Fruit fly (Drosophila melanogaster): ENCODE measurements around the gene alpha-Est2.

alpha-Est2 gene

DNA sequence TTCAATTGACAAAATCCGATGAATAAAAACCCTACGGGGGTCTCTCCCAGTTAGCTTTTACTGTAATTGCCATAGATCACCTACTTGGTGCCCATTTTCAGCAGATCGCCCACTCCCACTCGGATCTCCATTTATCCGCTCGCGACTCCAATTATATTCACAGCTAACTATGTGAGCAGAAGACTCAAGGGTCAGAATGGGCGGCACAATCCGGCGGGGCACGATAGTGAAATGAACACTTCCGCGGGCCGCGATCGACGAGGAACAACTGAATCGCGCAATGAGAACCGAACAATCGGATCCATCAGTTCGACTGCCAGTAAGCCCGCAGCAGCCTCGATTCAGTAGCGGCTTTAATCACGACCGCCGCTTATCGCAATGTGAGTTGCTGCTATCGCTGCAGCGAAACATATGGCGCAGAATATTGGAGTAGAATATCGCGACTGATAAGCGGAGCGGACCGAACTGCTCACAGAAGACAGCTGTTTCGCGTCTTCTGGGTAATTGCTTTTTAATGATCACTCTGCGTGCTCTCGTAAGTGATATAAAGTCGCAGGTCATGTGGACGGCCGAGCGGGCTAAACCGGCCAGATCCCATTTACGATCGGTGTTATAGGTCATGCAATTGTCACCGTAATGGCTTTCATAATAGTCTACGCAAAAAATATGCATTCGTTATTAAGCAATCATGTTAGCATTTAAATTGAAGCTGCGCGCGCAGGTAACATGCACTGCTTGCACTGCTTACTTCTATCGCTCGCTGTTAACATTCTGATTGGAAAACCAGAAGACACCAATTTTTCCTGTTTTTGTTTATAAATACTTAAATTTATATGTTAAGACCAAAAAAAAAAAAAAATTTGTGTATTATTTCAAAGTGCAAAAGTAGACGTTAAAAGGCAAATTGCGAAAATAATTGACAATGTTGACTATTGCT, 7.5 kb downstream of the alpha-Est2 start, which contains the start of gene alpha-Est1:
alpha-Est1 (minus strand) TSS at position 317 of the 937 bp plus-strand sequence.
- TF ChIP-seq Atf6 (GFP tag; IDR thresholded peaks at IDR 0.05), result 0 out of 2 replicates have a peak, but pooled peaks have one; percentile 25
- TF ChIP-seq CG8290 (GFP tag; optimal IDR thresholded peaks at IDR 0.05), result no peak
- no peak for TF ChIP-seq CG8290 (tag; optimal IDR thresholded peaks at IDR 0.05)
- peak; percentile 69 for TF ChIP-seq stwl (tag; optimal IDR thresholded peaks at IDR 0.05)
- no peak for TF ChIP-seq bcd (GFP tag; optimal IDR thresholded peaks at IDR 0.05)
- TF ChIP-seq CG2678 (tag; optimal IDR thresholded peaks at IDR 0.05), result no peak
- TF ChIP-seq ken (GFP tag; IDR thresholded peaks at IDR 0.05), result 0 out of 3 replicates have a peak, but pooled peaks have one; percentile 22
- no peak for TF ChIP-seq Nf-YB (GFP tag; optimal IDR thresholded peaks at IDR 0.05)
- TF ChIP-seq tx (GFP tag; optimal IDR thresholded peaks at IDR 0.05), result no peak
- TF ChIP-seq CG3407 (GFP tag; optimal IDR thresholded peaks at IDR 0.05), result no peak
- TF ChIP-seq run (tag; optimal IDR thresholded peaks at IDR 0.05), result no peak
- no peak for TF ChIP-seq pita (GFP tag; optimal IDR thresholded peaks at IDR 0.05)
- TF ChIP-seq phol (tag; optimal IDR thresholded peaks at IDR 0.05), result no peak
- TF ChIP-seq Side (GFP tag; optimal IDR thresholded peaks at IDR 0.05), result no peak
- TF ChIP-seq HLH3B (GFP tag; IDR thresholded peaks at IDR 0.05), result no peak
- TF ChIP-seq CG12659 (GFP tag; optimal IDR thresholded peaks at IDR 0.05), result no peak
- no peak for TF ChIP-seq CG43689 (GFP tag; IDR thresholded peaks at IDR 0.05)
- no peak for TF ChIP-seq Sry-δ (GFP tag; optimal IDR thresholded peaks at IDR 0.05)
- TF ChIP-seq tna (GFP tag; IDR thresholded peaks at IDR 0.05; ENCODE audit: partially characterized antibody), result no peak
- TF ChIP-seq her (GFP tag; optimal IDR thresholded peaks at IDR 0.05), result no peak
- TF ChIP-seq bigmax (GFP tag; optimal IDR thresholded peaks at IDR 0.05), result no peak
- TF ChIP-seq HHEX (GFP tag; optimal IDR thresholded peaks at IDR 0.05), result no peak
- no peak for TF ChIP-seq scrt (GFP tag; optimal IDR thresholded peaks at IDR 0.05)
- no peak for TF ChIP-seq CG13123 (GFP tag; optimal IDR thresholded peaks at IDR 0.05)
- TF ChIP-seq Eip74EF (GFP tag; optimal IDR thresholded peaks at IDR 0.05), result no peak
- TF ChIP-seq Oli (tag; optimal IDR thresholded peaks at IDR 0.05), result no peak
- TF ChIP-seq tll (GFP tag; optimal IDR thresholded peaks at IDR 0.05), result peak in 1 of 2 experiments; percentile 3
- no peak for TF ChIP-seq Abd-B (GFP tag; optimal IDR thresholded peaks at IDR 0.05)
- no peak for TF ChIP-seq Elba2 (GFP tag; optimal IDR thresholded peaks at IDR 0.05)
- TF ChIP-seq CG2199 (GFP tag; IDR thresholded peaks at IDR 0.05), result 0 out of 3 replicates have a peak, but pooled peaks have one; percentile 16
- no peak for TF ChIP-seq cato (GFP tag; optimal IDR thresholded peaks at IDR 0.05; ENCODE audit: borderline replicate concordance)
- no peak for TF ChIP-seq dan (GFP tag; IDR thresholded peaks at IDR 0.05)
- TF ChIP-seq mirr (GFP tag; optimal IDR thresholded peaks at IDR 0.05), result peak; percentile 70
- TF ChIP-seq exex (tag; optimal IDR thresholded peaks at IDR 0.05), result peak; percentile 51
- no peak for TF ChIP-seq HLHmδ (GFP tag; optimal IDR thresholded peaks at IDR 0.05)
- no peak for TF ChIP-seq CG15011 (GFP tag; optimal IDR thresholded peaks at IDR 0.05)
- TF ChIP-seq CHES-1-like (GFP tag; optimal IDR thresholded peaks at IDR 0.05), result no peak
- no peak for TF ChIP-seq MTF-1 (GFP tag; optimal IDR thresholded peaks at IDR 0.05; ENCODE audit: borderline replicate concordance)
- TF ChIP-seq Sox100B (GFP tag; optimal IDR thresholded peaks at IDR 0.05), result no peak
- TF ChIP-seq gem (tag; optimal IDR thresholded peaks at IDR 0.05), result no peak
- peak; percentile 94 for TF ChIP-seq zen (tag; optimal IDR thresholded peaks at IDR 0.05)
- TF ChIP-seq CkIIα-i1 (GFP tag; IDR thresholded peaks at IDR 0.05), result no peak
- no peak for TF ChIP-seq CG15073 (GFP tag; optimal IDR thresholded peaks at IDR 0.05)
- no peak for TF ChIP-seq CG1792 (GFP tag; optimal IDR thresholded peaks at IDR 0.05)
- TF ChIP-seq unc-4 (GFP tag; IDR thresholded peaks at IDR 0.05; ENCODE audit: partially characterized antibody), result no peak
- TF ChIP-seq rib (GFP tag; IDR thresholded peaks at IDR 0.05), result 0 out of 2 replicates have a peak, but pooled peaks have one; percentile 11
- TF ChIP-seq CG3995 (GFP tag; optimal IDR thresholded peaks at IDR 0.05), result peak; percentile 32
- no peak for TF ChIP-seq CG12942 (GFP tag; optimal IDR thresholded peaks at IDR 0.05)

Measured in whole organism, embryonic.